Worm (Caenorhabditis elegans) whole organism, mixed stage, embryonic: ENCODE measurements around the gene Y54G11A.2.

Experiments used
- blmp-1 ChIP-seq: fragments of 150-350 bp; optimal IDR thresholded peaks from 2 replicates; lab custom pipeline; 2014; ENCODE audit warnings: missing biosample characterization, missing genetic modification characterization
- hlh-1 ChIP-seq: fragments of 150-350 bp; optimal IDR thresholded peaks from 2 replicates; lab custom pipeline; 2014; ENCODE audit warnings: missing biosample characterization, missing genetic modification reagents, missing genetic modification characterization
- lin-13 ChIP-seq: fragments of 150-350 bp; optimal IDR thresholded peaks from 2 replicates; lab custom pipeline; 2014; ENCODE audit warnings: missing biosample characterization, missing genetic modification characterization
- mab-5 ChIP-seq: fragments of 150-350 bp; optimal IDR thresholded peaks from 2 replicates; lab custom pipeline; 2014; ENCODE audit warnings: missing biosample characterization, missing genetic modification characterization
- nhr-2 ChIP-seq: fragments of 150-350 bp; optimal IDR thresholded peaks from 2 replicates; lab custom pipeline; 2014; ENCODE audit warnings: missing biosample characterization, missing genetic modification characterization
- pha-4 ChIP-seq: fragments of 150-350 bp; optimal IDR thresholded peaks from 2 replicates; lab custom pipeline; 2018; ENCODE audit warnings: missing biosample characterization, missing genetic modification reagents, missing genetic modification characterization
- unc-62 ChIP-seq: fragments of 150-350 bp; optimal IDR thresholded peaks from 2 replicates; lab custom pipeline; 2014; ENCODE audit warnings: missing biosample characterization, missing genetic modification reagents, missing genetic modification characterization

DNA sequence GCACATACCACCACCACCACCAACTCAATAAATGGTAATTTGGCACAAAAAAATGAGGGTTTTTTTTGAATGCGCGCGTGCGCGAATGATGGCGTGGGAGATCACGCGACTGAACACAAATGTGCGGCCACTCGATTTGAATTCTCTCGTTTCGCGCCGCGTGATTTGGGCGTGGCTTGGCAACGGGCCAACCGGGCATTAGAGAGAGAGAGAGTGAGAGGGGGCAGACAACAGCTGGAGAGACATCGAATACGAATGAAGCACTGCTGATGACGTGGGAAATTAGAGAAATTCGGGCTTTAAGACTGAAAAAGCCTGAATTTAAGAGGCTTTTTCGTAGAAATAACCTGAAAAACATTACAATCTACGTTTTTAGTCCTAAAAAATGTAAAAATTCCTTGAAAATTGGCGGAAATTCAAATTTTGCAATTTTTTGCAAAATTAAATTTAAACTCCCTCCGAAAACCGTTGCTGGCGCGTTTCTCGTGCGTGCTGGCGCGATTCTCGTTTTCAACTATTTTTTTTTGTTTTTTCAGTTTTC is 687 bp upstream of the Y54G11A.2 start:
- TF ChIP-seq blmp-1 (tag; lab: Kevin White, UChicago): peak; percentile 39
- peak; percentile 26 for TF ChIP-seq unc-62 (GFP tag; lab: Kevin White, UChicago)
- TF ChIP-seq mab-5 (tag; lab: Kevin White, UChicago): no peak
- peak; percentile 7 for TF ChIP-seq hlh-1 (tag; lab: Kevin White, UChicago)
- peak; percentile 31 for TF ChIP-seq nhr-2 (tag; lab: Kevin White, UChicago)
- TF ChIP-seq pha-4 (tag; lab: Kevin White, UChicago): peak; percentile 87
- TF ChIP-seq lin-13: peak; percentile 70
